Worm (Caenorhabditis elegans): Measurements from ENCODE around the gene srlf-18.

The srlf-18 gene

ce11 chrIV:11149454-11150163, 48.3 kb upstream of the srlf-18 start, which contains the start of the genes F01G4.6 and pfd-1 (continued):
- TF ChIP-seq F33H1.4 (GFP tag; IDR thresholded peaks at IDR 0.05) = peak; percentile 94
- TF ChIP-seq ztf-18 (tag; optimal IDR thresholded peaks at IDR 0.05) = peak; percentile 44
- peak; percentile 69 for TF ChIP-seq tbp1 (GFP tag; optimal IDR thresholded peaks at IDR 0.05)
- no peak for TF ChIP-seq T26A5.8 (tag; optimal IDR thresholded peaks at IDR 0.05)
- TF ChIP-seq ztf-3 (GFP tag; optimal IDR thresholded peaks at IDR 0.05) = no peak
- no peak for TF ChIP-seq aptf-3 (GFP tag; IDR thresholded peaks at IDR 0.05)
- TF ChIP-seq cebp-1 (GFP tag; IDR thresholded peaks at IDR 0.05) = no peak
- TF ChIP-seq cebp-1 (tag; optimal IDR thresholded peaks at IDR 0.05) = peak; percentile 82
- peak; percentile 11 for TF ChIP-seq chd-7 (tag; optimal IDR thresholded peaks at IDR 0.05)
- TF ChIP-seq F57A8.1 (GFP tag; optimal IDR thresholded peaks at IDR 0.05) = no peak
- peak; percentile 80 for TF ChIP-seq lsl-1 (GFP tag; optimal IDR thresholded peaks at IDR 0.05)
- no peak for TF ChIP-seq ztf-25 (GFP tag; IDR thresholded peaks at IDR 0.05)
- TF ChIP-seq hmg-1.2 (GFP tag; IDR thresholded peaks at IDR 0.05) = peak; percentile 65; the same call in 1 of the 2 replicates
- no peak for TF ChIP-seq unc-130 (GFP tag; optimal IDR thresholded peaks at IDR 0.05)
- peak; percentile 73 for TF ChIP-seq F23B12.7 (tag; optimal IDR thresholded peaks at IDR 0.05; ENCODE audit: insufficient read depth)
- no peak for TF ChIP-seq rec-8 (tag; optimal IDR thresholded peaks at IDR 0.05)
- peak; percentile 46; the same call in 1 of the 2 replicates for TF ChIP-seq hmg-20 (GFP tag; IDR thresholded peaks at IDR 0.05)
- no peak for TF ChIP-seq aptf-2 (GFP tag; conservative IDR thresholded peaks at IDR 0.05)
- no peak for TF ChIP-seq bed-2 (GFP tag; IDR thresholded peaks at IDR 0.05)
- no peak for TF ChIP-seq ztf-22 (GFP tag; optimal IDR thresholded peaks at IDR 0.05)
- no peak for TF ChIP-seq akir-1 (GFP tag; optimal IDR thresholded peaks at IDR 0.05)
- peak; percentile 57 for TF ChIP-seq snpc-3.4 (tag; optimal IDR thresholded peaks at IDR 0.05)
- no peak for TF ChIP-seq ztf-28 (GFP tag; IDR thresholded peaks at IDR 0.05)
- no peak for TF ChIP-seq Y53F4B.3 (GFP tag; IDR thresholded peaks at IDR 0.05)
- no peak for TF ChIP-seq athp-1 (tag; optimal IDR thresholded peaks at IDR 0.05)
- no peak for TF ChIP-seq nhr-179 (tag; optimal IDR thresholded peaks at IDR 0.05)
- TF ChIP-seq die-1 (tag; optimal IDR thresholded peaks at IDR 0.05) = no peak
- TF ChIP-seq nhr-90 (tag; optimal IDR thresholded peaks at IDR 0.05) = no peak
- peak; percentile 55 for TF ChIP-seq madf-10 (tag; optimal IDR thresholded peaks at IDR 0.05)
- TF ChIP-seq ceh-40 (GFP tag; IDR thresholded peaks at IDR 0.05) = no peak
- TF ChIP-seq C06A6.2 (GFP tag; conservative IDR thresholded peaks at IDR 0.05) = peak; percentile 87
- peak; percentile 52; the same call in 1 of the 2 replicates for TF ChIP-seq dox-1 (GFP tag; IDR thresholded peaks at IDR 0.05)
- peak; percentile 95 for TF ChIP-seq nfyb-1 (GFP tag; IDR thresholded peaks at IDR 0.05)
- TF ChIP-seq attf-5 (GFP tag; optimal IDR thresholded peaks at IDR 0.05) = peak; percentile 59
- TF ChIP-seq K12H6.12 (tag; optimal IDR thresholded peaks at IDR 0.05) = peak; percentile 68
- TF ChIP-seq K11D2.4 (GFP tag; IDR thresholded peaks at IDR 0.05) = peak; percentile 88
- peak; percentile 53 for TF ChIP-seq gei-17 (GFP tag; optimal IDR thresholded peaks at IDR 0.05)
- no peak for TF ChIP-seq T07F8.4 (tag; optimal IDR thresholded peaks at IDR 0.05)
- TF ChIP-seq attf-6 (GFP tag; IDR thresholded peaks at IDR 0.05) = no peak
- peak; percentile 85 for TF ChIP-seq mcd-1 (GFP tag; IDR thresholded peaks at IDR 0.05)
- no peak for TF ChIP-seq cebp-2 (GFP tag; IDR thresholded peaks at IDR 0.05)
- no peak for TF ChIP-seq ets-4 (GFP tag; optimal IDR thresholded peaks at IDR 0.05)
- no peak for TF ChIP-seq F10E7.11 (tag; optimal IDR thresholded peaks at IDR 0.05)
- no peak for TF ChIP-seq mxl-1 (tag; optimal IDR thresholded peaks at IDR 0.05)
- TF ChIP-seq somi-1 (GFP tag; optimal IDR thresholded peaks at IDR 0.05) = peak; percentile 1
- no peak for TF ChIP-seq ztf-6 (GFP tag; IDR thresholded peaks at IDR 0.05)
- 0 out of 2 replicates have a peak, but pooled peaks have one; percentile 64 for TF ChIP-seq B0336.3 (GFP tag; IDR thresholded peaks at IDR 0.05)
- peak; percentile 41; the same call in 1 of the 2 replicates for TF ChIP-seq Y67H2A.10 (GFP tag; conservative IDR thresholded peaks at IDR 0.05)
